Worm (Caenorhabditis elegans) whole organism, late embryonic: Measurements from ENCODE around the gene R01H2.4.

Experiments
- C38D4.7 ChIP-seq: fragments of 200-800 bp; sonication (Bioruptor generic); optimal IDR thresholded peaks from 2 replicates; lab custom pipeline; 2018; ENCODE audit warnings: mild to moderate bottlenecking, missing genetic modification characterization, moderate library complexity, missing compliant biosample characterization
- F13H6.1 ChIP-seq: sonication (generic microtip); optimal IDR thresholded peaks from 2 replicates; lab custom pipeline; 2016; ENCODE audit warnings: missing genetic modification characterization, missing compliant biosample characterization
- K02D7.2 ChIP-seq: sonication (generic microtip); optimal IDR thresholded peaks from 2 replicates; lab custom pipeline; 2017; ENCODE audit warnings: mild to moderate bottlenecking, missing genetic modification characterization, missing compliant biosample characterization
- Y22D7AL.16 ChIP-seq: sonication (generic microtip); optimal IDR thresholded peaks from 2 replicates; lab custom pipeline; 2016; ENCODE audit warnings: missing genetic modification characterization, missing compliant biosample characterization
- ama-1 ChIP-seq: fragments of 150-350 bp; optimal IDR thresholded peaks from 2 replicates; lab custom pipeline; 2014
- ceh-14 ChIP-seq: sonication (generic microtip); optimal IDR thresholded peaks from 2 replicates; lab custom pipeline; 2016; ENCODE audit warnings: missing genotype, missing genetic modification characterization, missing compliant biosample characterization
- ceh-18 ChIP-seq: sonication (generic microtip); optimal IDR thresholded peaks from 2 replicates; lab custom pipeline; 2016; ENCODE audit warnings: missing genetic modification characterization, missing compliant biosample characterization
- ceh-19 ChIP-seq: fragments of 200-800 bp; sonication (Bioruptor generic); optimal IDR thresholded peaks from 2 replicates; lab custom pipeline; 2018; ENCODE audit warnings: mild to moderate bottlenecking, missing genetic modification characterization, missing compliant biosample characterization
- ceh-22 ChIP-seq: sonication (generic microtip); optimal IDR thresholded peaks from 2 replicates; lab custom pipeline; 2017; ENCODE audit warnings: missing biosample characterization, missing genetic modification characterization
- ceh-24 ChIP-seq: sonication (generic microtip); optimal IDR thresholded peaks from 2 replicates; lab custom pipeline; 2016; ENCODE audit warnings: mild to moderate bottlenecking, missing genetic modification characterization, missing compliant biosample characterization
- ceh-30 ChIP-seq: fragments of 150-350 bp; optimal IDR thresholded peaks from 2 replicates; lab custom pipeline; 2014; ENCODE audit warnings: missing biosample characterization, missing genetic modification characterization
- ceh-31 ChIP-seq: sonication (generic microtip); optimal IDR thresholded peaks from 2 replicates; lab custom pipeline; 2016; ENCODE audit warnings: missing genetic modification characterization, missing compliant biosample characterization
- ceh-45 ChIP-seq: fragments of 200-800 bp; sonication (Bioruptor generic); IDR thresholded peaks from 2 replicates; pipeline ENCODE4 v1.3.6; 2022; ENCODE audit warnings: missing genetic modification reagents, missing genetic modification characterization, missing compliant biosample characterization
- ceh-6 ChIP-seq: fragments of 200-800 bp; sonication (Bioruptor generic); optimal IDR thresholded peaks from 2 replicates; lab custom pipeline; 2018; ENCODE audit warnings: mild to moderate bottlenecking, missing genetic modification characterization, missing compliant biosample characterization
- ceh-9 ChIP-seq: sonication (generic microtip); optimal IDR thresholded peaks from 2 replicates; lab custom pipeline; 2016; ENCODE audit warnings: mild to moderate bottlenecking, missing genetic modification characterization, inconsistent platforms, missing compliant biosample characterization
- che-1 ChIP-seq: sonication (generic microtip); optimal IDR thresholded peaks from 2 replicates; lab custom pipeline; 2016; ENCODE audit warnings: mild to moderate bottlenecking, missing genetic modification characterization, missing compliant biosample characterization
- elt-2 ChIP-seq: sonication (generic microtip); optimal IDR thresholded peaks from 2 replicates; lab custom pipeline; 2016; ENCODE audit warnings: missing genetic modification reagents, missing genetic modification characterization, missing compliant biosample characterization
- elt-4 ChIP-seq: sonication (generic microtip); optimal IDR thresholded peaks from 2 replicates; lab custom pipeline; 2016; ENCODE audit warnings: missing genetic modification characterization, missing compliant biosample characterization
- ets-4 ChIP-seq: sonication (generic microtip); optimal IDR thresholded peaks from 2 replicates; lab custom pipeline; 2016; ENCODE audit warnings: missing genetic modification characterization, missing compliant biosample characterization
- eyg-1 ChIP-seq: sonication (generic microtip); optimal IDR thresholded peaks from 2 replicates; lab custom pipeline; 2016; ENCODE audit warnings: missing genotype, missing genetic modification characterization, missing compliant biosample characterization
- fax-1 ChIP-seq: sonication (generic microtip); optimal IDR thresholded peaks from 2 replicates; lab custom pipeline; 2016; ENCODE audit warnings: missing genotype, missing genetic modification characterization, missing compliant biosample characterization
- fkh-10 ChIP-seq: fragments of 150-350 bp; optimal IDR thresholded peaks from 2 replicates; lab custom pipeline; 2014; ENCODE audit warnings: missing biosample characterization, missing genetic modification reagents, missing genetic modification characterization
- fkh-6 ChIP-seq: sonication (generic microtip); optimal IDR thresholded peaks from 2 replicates; lab custom pipeline; 2016; ENCODE audit warnings: missing genetic modification characterization, missing compliant biosample characterization
- gmeb-2 ChIP-seq: sonication (generic microtip); optimal IDR thresholded peaks from 2 replicates; lab custom pipeline; 2016; ENCODE audit warnings: missing genetic modification characterization, inconsistent platforms, missing compliant biosample characterization
- hlh-13 ChIP-seq: fragments of 200-800 bp; sonication (Bioruptor generic); optimal IDR thresholded peaks from 2 replicates; lab custom pipeline; 2018; ENCODE audit warnings: mild to moderate bottlenecking, missing genetic modification characterization, missing compliant biosample characterization
- hlh-15 ChIP-seq: sonication (generic microtip); optimal IDR thresholded peaks from 2 replicates; lab custom pipeline; 2016; ENCODE audit warnings: missing genetic modification characterization, missing compliant biosample characterization
- hlh-30 ChIP-seq: sonication (generic microtip); optimal IDR thresholded peaks from 2 replicates; lab custom pipeline; 2017; ENCODE audit warnings: antibody characterized with exemption, missing genetic modification characterization, missing compliant biosample characterization; ENCODE audit not compliant: insufficient read depth
- hlh-6 ChIP-seq: sonication (generic microtip); optimal IDR thresholded peaks from 2 replicates; lab custom pipeline; 2016; ENCODE audit warnings: missing genotype, missing genetic modification characterization, missing compliant biosample characterization
- hlh-8 ChIP-seq: sonication (generic microtip); optimal IDR thresholded peaks from 2 replicates; lab custom pipeline; 2016; ENCODE audit warnings: missing genotype, missing genetic modification characterization, missing compliant biosample characterization
- lim-6 ChIP-seq: sonication (generic microtip); optimal IDR thresholded peaks from 2 replicates; lab custom pipeline; 2016; ENCODE audit warnings: missing genetic modification characterization, missing compliant biosample characterization
- lin-11 ChIP-seq: fragments of 200-800 bp; sonication (Bioruptor generic); optimal IDR thresholded peaks from 2 replicates; lab custom pipeline; 2018; ENCODE audit warnings: mild to moderate bottlenecking, missing genetic modification characterization, missing compliant biosample characterization
- madf-2 ChIP-seq: sonication (generic microtip); optimal IDR thresholded peaks from 2 replicates; lab custom pipeline; 2017; ENCODE audit warnings: missing genetic modification characterization, missing compliant biosample characterization
- mec-3 ChIP-seq: sonication (generic microtip); optimal IDR thresholded peaks from 2 replicates; lab custom pipeline; 2016; ENCODE audit warnings: borderline replicate concordance, missing genetic modification characterization, missing compliant biosample characterization
- nhr-11 ChIP-seq: fragments of 150-350 bp; optimal IDR thresholded peaks from 2 replicates; lab custom pipeline; 2014; ENCODE audit warnings: missing biosample characterization, missing genetic modification characterization
- pag-3 ChIP-seq: sonication (generic microtip); optimal IDR thresholded peaks from 2 replicates; lab custom pipeline; 2016; ENCODE audit warnings: missing compliant biosample characterization, missing genetic modification characterization, borderline replicate concordance
- pat-9 ChIP-seq: fragments of 200-800 bp; sonication (Bioruptor generic); optimal IDR thresholded peaks from 2 replicates; lab custom pipeline; 2018; ENCODE audit warnings: mild to moderate bottlenecking, missing genetic modification characterization, moderate library complexity, missing compliant biosample characterization
- pax-1 ChIP-seq: fragments of 150-350 bp; optimal IDR thresholded peaks from 2 replicates; lab custom pipeline; 2014; ENCODE audit warnings: missing biosample characterization, missing genetic modification characterization
- pqm-1 ChIP-seq: sonication (generic microtip); optimal IDR thresholded peaks from 2 replicates; lab custom pipeline; 2016; ENCODE audit warnings: missing genetic modification characterization, missing compliant biosample characterization
- ref-2 ChIP-seq: sonication (generic microtip); optimal IDR thresholded peaks from 2 replicates; lab custom pipeline; 2016; ENCODE audit warnings: missing genetic modification characterization, missing compliant biosample characterization
- sdc-2 ChIP-seq: sonication (generic microtip); optimal IDR thresholded peaks from 2 replicates; lab custom pipeline; 2016; ENCODE audit warnings: missing genotype, missing genetic modification characterization, missing compliant biosample characterization
- sox-2 ChIP-seq: fragments of 200-800 bp; sonication (Bioruptor generic); IDR thresholded peaks from 2 replicates; pipeline ENCODE4 v1.3.6; 2022; ENCODE audit warnings: missing genetic modification reagents, missing genetic modification characterization, missing compliant biosample characterization
- sox-4 ChIP-seq: sonication (generic microtip); optimal IDR thresholded peaks from 2 replicates; lab custom pipeline; 2017; ENCODE audit warnings: mild to moderate bottlenecking, missing genetic modification characterization, inconsistent platforms, missing compliant biosample characterization
- tbx-2 ChIP-seq: sonication (generic microtip); optimal IDR thresholded peaks from 2 replicates; lab custom pipeline; 2016; ENCODE audit warnings: missing genetic modification characterization, missing compliant biosample characterization
- tbx-7 ChIP-seq: sonication (generic microtip); optimal IDR thresholded peaks from 2 replicates; lab custom pipeline; 2016; ENCODE audit warnings: missing genotype, missing genetic modification characterization, missing compliant biosample characterization
- ttx-3 ChIP-seq: sonication (generic microtip); optimal IDR thresholded peaks from 2 replicates; lab custom pipeline; 2016; ENCODE audit warnings: missing genetic modification reagents, missing genetic modification characterization, missing compliant biosample characterization
- unc-3 ChIP-seq, 2 experiments: fragments of 200-800 bp in 1 of 2; sonication (Bioruptor generic) in 1 of 2; sonication (generic microtip) in 1 of 2; conservative IDR thresholded peaks in 1 of 2; optimal IDR thresholded peaks in 1 of 2; 2 replicates each; pipeline versions ENCODE4 v1.3.6 to Lab custom; 2016 to 2022; ENCODE audit warnings: missing compliant biosample characterization in 2 of 2, missing genetic modification characterization in 2 of 2, missing genetic modification reagents in 1 of 2
- unc-42 ChIP-seq: sonication (generic microtip); optimal IDR thresholded peaks from 2 replicates; lab custom pipeline; 2016; ENCODE audit warnings: missing genotype, missing genetic modification characterization, missing compliant biosample characterization
- unc-55 ChIP-seq: sonication (generic microtip); optimal IDR thresholded peaks from 2 replicates; lab custom pipeline; 2017; ENCODE audit warnings: missing biosample characterization, missing genetic modification reagents, missing genetic modification characterization
- unc-86 ChIP-seq: sonication (generic microtip); optimal IDR thresholded peaks from 2 replicates; lab custom pipeline; 2016; ENCODE audit warnings: missing genetic modification characterization, missing compliant biosample characterization

The R01H2.4 gene

DNA sequence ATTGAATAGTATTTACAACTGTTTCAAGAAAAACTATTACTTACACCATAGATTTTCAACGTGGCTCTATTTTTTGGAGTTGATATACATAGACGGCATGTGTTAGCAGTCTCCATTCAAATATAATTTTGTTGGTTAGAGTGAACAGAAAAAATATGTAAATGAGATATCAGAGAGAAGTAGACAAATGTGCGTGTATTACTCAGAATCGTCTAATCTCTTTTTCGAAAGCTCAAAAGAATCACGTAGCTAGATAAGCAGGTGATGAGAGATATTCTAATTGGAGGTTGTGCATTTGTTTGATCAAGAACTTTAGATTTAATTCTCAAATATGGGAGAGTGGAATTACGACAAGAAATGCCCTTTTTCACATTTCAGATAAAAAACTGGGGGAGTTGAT lies 26.5 kb upstream of the R01H2.4 start, which contains the start of gene ZK418.10:
ZK418.10 (minus strand) TSS at position 148 of the 400 bp plus-strand sequence.
- TF ChIP-seq sox-2 (GFP tag; lab: Robert Waterston, UW) (no peak), unc-42 (no peak), tbx-7 (tag; lab: Kevin White, UChicago) (no peak), ref-2 (tag; lab: Kevin White, UChicago) (no peak), lim-6 (no peak), K02D7.2 (tag; lab: Kevin White, UChicago) (no peak), pax-1 (tag; lab: Kevin White, UChicago) (no peak), eyg-1 (tag; lab: Kevin White, UChicago) (no peak), sdc-2 (tag; lab: Kevin White, UChicago) (no peak), ceh-30 (tag; lab: Kevin White, UChicago) (no peak), C38D4.7 (GFP tag; lab: Kevin White, UChicago) (no peak), madf-2 (tag; lab: Kevin White, UChicago) (no peak), gmeb-2 (tag; lab: Kevin White, UChicago) (no peak), unc-55 (GFP tag; lab: Kevin White, UChicago) (no peak), unc-86 (tag; lab: Kevin White, UChicago) (no peak), ceh-6 (GFP tag; lab: Kevin White, UChicago) (no peak)

DNA sequence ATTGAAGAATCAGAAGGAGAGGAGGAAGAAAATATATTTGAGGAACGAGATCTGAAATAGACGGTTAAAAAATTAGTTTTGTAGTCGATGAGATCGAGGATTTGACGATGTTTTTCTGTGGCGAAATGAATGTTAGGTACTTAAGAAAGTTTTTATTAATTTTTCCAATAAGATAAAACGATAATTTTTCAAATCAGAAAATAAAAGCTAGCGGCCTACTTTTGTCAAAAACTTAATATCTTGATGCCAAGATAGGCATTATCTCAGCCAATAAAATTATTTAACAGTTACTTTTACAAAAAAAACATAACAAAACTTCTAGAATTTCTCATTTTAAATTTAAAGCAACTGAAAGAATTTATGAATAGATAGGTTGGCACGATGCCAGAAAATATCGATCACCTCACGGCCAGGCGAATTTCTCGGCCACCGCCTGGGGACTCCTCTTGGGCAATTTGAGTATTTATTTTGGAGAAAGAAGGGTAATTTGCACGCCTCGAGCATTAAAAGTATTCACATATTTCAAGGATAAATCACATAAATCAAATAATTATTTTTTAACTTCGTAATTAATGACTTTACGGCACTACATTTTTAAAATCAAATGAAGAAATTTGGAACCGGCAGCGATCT lies 23.7 kb upstream of the R01H2.4 start, which contains the start of gene fubl-2:
fubl-2 (minus strand) TSS at position 51 of the 633 bp plus-strand sequence.
- TF ChIP-seq hlh-30, result no peak
- no peak for TF ChIP-seq ama-1 (lab: Kevin White, UChicago)
- no peak for TF ChIP-seq pqm-1 (tag; lab: Kevin White, UChicago)
- peak; percentile 18 for TF ChIP-seq fax-1 (tag; lab: Kevin White, UChicago)
- TF ChIP-seq ceh-9 (tag; lab: Kevin White, UChicago), result no peak
- TF ChIP-seq pat-9 (tag; lab: Kevin White, UChicago), result no peak
- no peak for TF ChIP-seq nhr-11 (tag; lab: Kevin White, UChicago)
- no peak for TF ChIP-seq hlh-15 (tag; lab: Kevin White, UChicago)
- TF ChIP-seq ceh-18, result no peak
- TF ChIP-seq hlh-13, result no peak
- no peak for TF ChIP-seq lin-11 (tag; lab: Kevin White, UChicago)
- no peak for TF ChIP-seq pax-1 (tag; lab: Kevin White, UChicago)
- TF ChIP-seq mec-3 (tag; lab: Kevin White, UChicago), result no peak
- TF ChIP-seq pag-3, result no peak
- peak; percentile 6 for TF ChIP-seq hlh-8 (tag; lab: Kevin White, UChicago)
- peak; percentile 54 for TF ChIP-seq tbx-7 (tag; lab: Kevin White, UChicago)
- no peak for TF ChIP-seq madf-2 (tag; lab: Kevin White, UChicago)
- TF ChIP-seq che-1 (tag; lab: Kevin White, UChicago), result no peak
- no peak for TF ChIP-seq ceh-19 (GFP tag; lab: Kevin White, UChicago)
- TF ChIP-seq elt-4 (tag; lab: Kevin White, UChicago), result no peak
- no peak for TF ChIP-seq fkh-10 (GFP tag; lab: Kevin White, UChicago)
- TF ChIP-seq unc-86 (tag; lab: Kevin White, UChicago), result no peak
- no peak for TF ChIP-seq unc-55 (GFP tag; lab: Kevin White, UChicago)
- TF ChIP-seq ceh-14 (tag; lab: Kevin White, UChicago), result no peak
- peak; percentile 42 for TF ChIP-seq fkh-6 (tag; lab: Kevin White, UChicago)
- no peak for TF ChIP-seq Y22D7AL.16 (tag; lab: Kevin White, UChicago)
- peak; percentile 79 for TF ChIP-seq ets-4 (tag; lab: Kevin White, UChicago)
- no peak for TF ChIP-seq sox-2 (GFP tag; lab: Robert Waterston, UW)
- no peak for TF ChIP-seq unc-3 (GFP tag; conservative IDR thresholded peaks at IDR 0.05; lab: Robert Waterston, UW)
- no peak for TF ChIP-seq unc-3 (tag; optimal IDR thresholded peaks at IDR 0.05; lab: Kevin White, UChicago)
- TF ChIP-seq F13H6.1, result peak; percentile 3
- no peak for TF ChIP-seq C38D4.7 (GFP tag; lab: Kevin White, UChicago)
- no peak for TF ChIP-seq ceh-30 (tag; lab: Kevin White, UChicago)
- TF ChIP-seq ceh-24, result no peak
- no peak for TF ChIP-seq ceh-45 (GFP tag; lab: Robert Waterston, UW)
- TF ChIP-seq ref-2 (tag; lab: Kevin White, UChicago), result peak; percentile 15
- no peak for TF ChIP-seq hlh-6 (tag; lab: Kevin White, UChicago)
- TF ChIP-seq sox-4 (tag; lab: Kevin White, UChicago), result no peak
- no peak for TF ChIP-seq ttx-3 (tag; lab: Kevin White, UChicago)
- TF ChIP-seq tbx-2 (tag; lab: Kevin White, UChicago), result no peak
- peak; percentile 90 for TF ChIP-seq ceh-31 (tag; lab: Kevin White, UChicago)
- TF ChIP-seq elt-2 (tag; lab: Kevin White, UChicago), result peak; percentile 48
- TF ChIP-seq ceh-22, result no peak
- no peak for TF ChIP-seq sdc-2 (tag; lab: Kevin White, UChicago)
